Worm (Caenorhabditis elegans): ENCODE results near the gene hse-5.

Gene hse-5

DNA sequence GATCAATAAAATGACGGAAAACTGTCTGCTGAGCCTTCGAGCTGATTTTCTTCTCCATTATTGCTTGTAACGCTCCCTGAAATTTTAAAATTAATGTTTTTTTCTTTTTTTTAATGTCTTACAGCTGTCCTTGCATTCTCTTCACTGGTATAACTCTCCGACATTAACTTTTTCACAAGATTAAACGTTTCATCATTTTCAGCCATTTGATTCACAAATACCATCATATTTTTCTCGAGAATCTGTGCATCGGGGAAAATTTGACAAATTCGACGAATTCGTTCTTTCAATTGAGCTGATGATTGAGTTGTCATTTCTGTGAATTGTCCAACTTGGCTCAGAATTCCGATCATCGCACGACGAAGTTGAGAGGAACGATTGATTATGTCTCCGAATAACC, 35.8 kb upstream of the hse-5 start:
- no peak for TF ChIP-seq cebp-1 (GFP tag; IDR thresholded peaks at IDR 0.05)
- TF ChIP-seq cebp-1 (tag; optimal IDR thresholded peaks at IDR 0.05): no peak
- TF ChIP-seq snpc-1.3 (tag; optimal IDR thresholded peaks at IDR 0.05; ENCODE audit: insufficient read depth): no peak
- no peak for TF ChIP-seq Y53F4B.3 (GFP tag; IDR thresholded peaks at IDR 0.05)
- no peak for TF ChIP-seq bed-1 (GFP tag; IDR thresholded peaks at IDR 0.05)
- TF ChIP-seq let-607 (tag; optimal IDR thresholded peaks at IDR 0.05): no peak
- no peak for TF ChIP-seq ztf-18 (tag; optimal IDR thresholded peaks at IDR 0.05)
- no peak for TF ChIP-seq rpc-1 (optimal IDR thresholded peaks at IDR 0.05)
- no peak for TF ChIP-seq rpc-1 (tag; optimal IDR thresholded peaks at IDR 0.05)
- TF ChIP-seq F39B2.1 (GFP tag; IDR thresholded peaks at IDR 0.05): no peak
- TF ChIP-seq ccch-3 (GFP tag; optimal IDR thresholded peaks at IDR 0.05): no peak
- TF ChIP-seq F23B12.7 (tag; optimal IDR thresholded peaks at IDR 0.05; ENCODE audit: insufficient read depth): no peak
- no peak for TF ChIP-seq B0035.1 (tag; optimal IDR thresholded peaks at IDR 0.05)
- no peak for TF ChIP-seq K11D2.4 (GFP tag; IDR thresholded peaks at IDR 0.05)
- TF ChIP-seq efl-1 (GFP tag; optimal IDR thresholded peaks at IDR 0.05): no peak

DNA sequence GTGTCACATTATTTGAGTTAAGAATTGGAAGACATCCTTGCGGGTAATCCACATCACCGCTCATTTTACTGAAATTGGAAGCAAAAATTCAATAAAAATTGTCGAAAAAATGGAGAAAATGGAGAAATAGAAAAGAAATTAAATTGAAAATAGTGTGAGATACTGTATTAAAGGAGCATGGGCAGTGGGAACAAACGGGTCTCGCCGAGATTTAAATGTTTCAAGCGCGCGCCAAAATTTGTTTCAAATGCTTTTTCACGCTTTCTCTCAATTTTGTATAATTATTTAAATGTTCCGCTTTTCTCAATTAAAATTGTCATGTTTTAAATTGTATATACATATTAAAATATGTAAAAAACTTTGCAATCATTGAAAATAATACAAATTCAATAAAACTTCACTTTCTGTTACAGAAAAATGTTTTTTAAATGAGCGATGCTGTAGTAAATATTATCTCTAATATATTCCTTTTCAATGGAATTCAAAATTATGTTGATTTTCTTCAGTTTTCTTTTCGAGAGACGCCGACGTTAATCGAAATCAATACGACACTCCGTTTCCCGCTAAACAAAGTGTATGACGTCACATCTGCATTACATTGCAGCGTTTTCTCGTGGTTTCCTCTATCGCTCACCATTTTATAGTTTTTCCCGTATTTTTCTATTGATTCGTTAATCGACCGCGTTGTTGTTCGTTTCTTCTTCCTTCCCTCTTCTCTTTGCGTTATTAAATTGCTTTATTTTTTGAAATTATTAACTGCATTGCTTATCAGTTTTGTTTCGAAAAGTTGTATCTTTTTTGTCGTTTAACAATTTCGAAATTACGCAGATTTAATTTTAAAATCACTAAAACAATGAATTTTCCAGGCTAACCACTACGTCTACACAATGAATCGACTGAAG, 31.8 kb upstream of the hse-5 start, which contains the start of the genes evl-14 and dcn-1:
TSS of gene evl-14 (minus strand) at position 68 of the 902 bp plus-strand sequence.
TSS of gene dcn-1 (plus strand) at position 852 of the 902 bp plus-strand sequence.
- TF ChIP-seq egrh-3 (GFP tag; IDR thresholded peaks at IDR 0.05) (no peak), xnd-1 (tag; optimal IDR thresholded peaks at IDR 0.05) (peak; percentile 80), F33H1.4 (GFP tag; IDR thresholded peaks at IDR 0.05) (peak; percentile 94), somi-1 (GFP tag; optimal IDR thresholded peaks at IDR 0.05) (no peak), let-526 (GFP tag; IDR thresholded peaks at IDR 0.05) (no peak), F22D6.2 (tag; optimal IDR thresholded peaks at IDR 0.05) (no peak), madf-6 (GFP tag; IDR thresholded peaks at IDR 0.05) (peak; percentile 96), lin-40 (tag; optimal IDR thresholded peaks at IDR 0.05) (peak; percentile 71), rpc-1 (optimal IDR thresholded peaks at IDR 0.05) (no peak), rpc-1 (tag; optimal IDR thresholded peaks at IDR 0.05) (no peak), dpff-1 (tag; optimal IDR thresholded peaks at IDR 0.05) (no peak), ztf-25 (GFP tag; IDR thresholded peaks at IDR 0.05) (no peak), madf-8 (GFP tag; conservative IDR thresholded peaks at IDR 0.05) (peak; percentile 87), sea-2 (GFP tag; IDR thresholded peaks at IDR 0.05) (no peak), lin-54 (GFP tag; optimal IDR thresholded peaks at IDR 0.05) (peak; percentile 68), Y79H2A.3 (GFP tag; conservative IDR thresholded peaks at IDR 0.05) (no peak), B0035.1 (tag; optimal IDR thresholded peaks at IDR 0.05) (no peak), madf-10 (tag; optimal IDR thresholded peaks at IDR 0.05) (no peak), nfya-2 (GFP tag; IDR thresholded peaks at IDR 0.05) (no peak), B0261.1 (tag; optimal IDR thresholded peaks at IDR 0.05) (no peak), dpl-1 (GFP tag; optimal IDR thresholded peaks at IDR 0.05) (peak; percentile 82), snpc-1.1 (tag; optimal IDR thresholded peaks at IDR 0.05; ENCODE audit: insufficient read depth) (peak; percentile 6), F39B2.1 (GFP tag; IDR thresholded peaks at IDR 0.05) (no peak), K12H6.12 (tag; optimal IDR thresholded peaks at IDR 0.05) (peak; percentile 46), T26A5.8 (tag; optimal IDR thresholded peaks at IDR 0.05) (no peak), snpc-1.3 (tag; optimal IDR thresholded peaks at IDR 0.05; ENCODE audit: insufficient read depth) (peak; percentile 47), ceh-91 (GFP tag; IDR thresholded peaks at IDR 0.05) (peak; percentile 84), attf-3 (GFP tag; conservative IDR thresholded peaks at IDR 0.05) (peak; percentile 96), F57A8.1 (GFP tag; optimal IDR thresholded peaks at IDR 0.05) (no peak), ekl-4 (GFP tag; IDR thresholded peaks at IDR 0.05) (no peak), ztf-26 (tag; optimal IDR thresholded peaks at IDR 0.05) (no peak), nhr-80 (tag; optimal IDR thresholded peaks at IDR 0.05) (peak; percentile 39), ztf-28 (GFP tag; IDR thresholded peaks at IDR 0.05) (no peak), rcor-1 (GFP tag; IDR thresholded peaks at IDR 0.05) (no peak), efl-1 (GFP tag; optimal IDR thresholded peaks at IDR 0.05) (peak; percentile 96), hsf-1 (GFP tag; IDR thresholded peaks at IDR 0.05) (no peak)
